Fruit fly (Drosophila melanogaster): Measurements from ENCODE around the gene Fuca.

Fuca gene

DNA sequence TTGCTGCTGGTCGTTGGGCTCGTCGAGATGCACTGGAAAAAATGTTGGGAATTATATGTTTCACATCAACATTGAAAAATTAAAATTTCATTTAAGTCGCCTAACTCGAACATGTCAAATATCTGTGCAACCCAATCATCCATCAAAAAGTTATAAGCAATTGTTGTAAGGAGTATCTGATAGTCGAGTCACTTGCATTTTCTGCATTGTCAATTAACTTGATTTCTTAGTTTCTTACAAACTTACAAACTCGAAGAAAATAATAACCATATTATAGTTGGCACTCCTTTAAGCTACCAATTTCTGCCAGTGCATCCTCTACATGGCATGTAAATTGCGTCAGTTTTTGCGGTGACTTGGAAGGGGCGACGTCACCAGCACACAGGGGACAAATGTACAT, 39.4 kb downstream of the Fuca start (continued):
- TF ChIP-seq Mes4 (GFP tag; optimal IDR thresholded peaks at IDR 0.05) = peak; percentile 27
- TF ChIP-seq CoRest (tag; optimal IDR thresholded peaks at IDR 0.05) = peak; percentile 27
- peak in 1 of 2 experiments; percentile 51 for TF ChIP-seq bsh (GFP tag; optimal IDR thresholded peaks at IDR 0.05)
- 0 out of 3 replicates have a peak, but pooled peaks have one; percentile 22 for TF ChIP-seq jigr1 (GFP tag; IDR thresholded peaks at IDR 0.05)
- TF ChIP-seq Xbp1 (GFP tag; optimal IDR thresholded peaks at IDR 0.05) = peak; percentile 31
- TF ChIP-seq Ada2b (GFP tag; IDR thresholded peaks at IDR 0.05) = 0 out of 2 replicates have a peak, but pooled peaks have one; percentile 27
- TF ChIP-seq Drgx (GFP tag; IDR thresholded peaks at IDR 0.05) = peak; percentile 34; the same call in 1 of the 2 replicates
- TF ChIP-seq CG8924 (tag; optimal IDR thresholded peaks at IDR 0.05) = peak; percentile 45
- TF ChIP-seq da (GFP tag; optimal IDR thresholded peaks at IDR 0.05) = no peak
- TF ChIP-seq CG3281 (GFP tag; optimal IDR thresholded peaks at IDR 0.05) = peak; percentile 23
- no peak for TF ChIP-seq hkb (optimal IDR thresholded peaks at IDR 0.05)
- TF ChIP-seq hkb (GFP tag; IDR thresholded peaks at IDR 0.05) = peak; percentile 33; the same call in 1 of the 2 replicates
- TF ChIP-seq eyg (GFP tag; optimal IDR thresholded peaks at IDR 0.05) = peak; percentile 21
- TF ChIP-seq Vsx1 (GFP tag; optimal IDR thresholded peaks at IDR 0.05) = no peak
- no peak for TF ChIP-seq CG14050 (GFP tag; IDR thresholded peaks at IDR 0.05)
- peak; percentile 29 for TF ChIP-seq en (GFP tag; optimal IDR thresholded peaks at IDR 0.05)
- peak; percentile 12 for TF ChIP-seq CG17802 (tag; optimal IDR thresholded peaks at IDR 0.05)
- peak; percentile 55; the same call in 1 of the 3 replicates for TF ChIP-seq zfh1 (GFP tag; IDR thresholded peaks at IDR 0.05)
- peak; percentile 68 for TF ChIP-seq CG2712 (tag; optimal IDR thresholded peaks at IDR 0.05)
- TF ChIP-seq tin (GFP tag; optimal IDR thresholded peaks at IDR 0.05) = peak; percentile 35
- peak; percentile 79 for TF ChIP-seq sens (GFP tag)
- TF ChIP-seq Antp (GFP tag; optimal IDR thresholded peaks at IDR 0.05) = peak; percentile 32
- TF ChIP-seq Med (GFP tag) = peak; percentile 89
- peak; percentile 45 for TF ChIP-seq CG6813 (GFP tag; optimal IDR thresholded peaks at IDR 0.05)
- peak; percentile 45 for TF ChIP-seq CG8388 (GFP tag; optimal IDR thresholded peaks at IDR 0.05)
- TF ChIP-seq CG6791 (GFP tag; IDR thresholded peaks at IDR 0.05; ENCODE audit: partially characterized antibody) = 0 out of 3 replicates have a peak, but pooled peaks have one; percentile 52
- peak; percentile 33; the same call in 1 of the 2 replicates for TF ChIP-seq CG17328 (GFP tag; IDR thresholded peaks at IDR 0.05)
- peak; percentile 27 for TF ChIP-seq CG6254 (GFP tag; optimal IDR thresholded peaks at IDR 0.05)
- no peak for TF ChIP-seq so (GFP tag; IDR thresholded peaks at IDR 0.05)
- TF ChIP-seq trh (GFP tag; optimal IDR thresholded peaks at IDR 0.05) = no peak
- 0 out of 2 replicates have a peak, but pooled peaks have one; percentile 11 for TF ChIP-seq CG32532 (GFP tag; IDR thresholded peaks at IDR 0.05)
- TF ChIP-seq YL-1 (GFP tag; optimal IDR thresholded peaks at IDR 0.05) = no peak
- TF ChIP-seq CG12104 (GFP tag; optimal IDR thresholded peaks at IDR 0.05) = peak; percentile 10
- no peak for TF ChIP-seq ara (GFP tag; IDR thresholded peaks at IDR 0.05)
- peak; percentile 2 for TF ChIP-seq CG12155 (GFP tag; optimal IDR thresholded peaks at IDR 0.05)
- TF ChIP-seq Sox100B (GFP tag; optimal IDR thresholded peaks at IDR 0.05) = peak; percentile 48
- TF ChIP-seq nerfin-1 (tag; optimal IDR thresholded peaks at IDR 0.05) = no peak
- TF ChIP-seq Hsf (GFP tag; optimal IDR thresholded peaks at IDR 0.05) = peak; percentile 49
- no peak for TF ChIP-seq ken (GFP tag; IDR thresholded peaks at IDR 0.05)
- TF ChIP-seq CG17385 (GFP tag; optimal IDR thresholded peaks at IDR 0.05) = peak; percentile 27
- TF ChIP-seq row (GFP tag; IDR thresholded peaks at IDR 0.05) = peak; percentile 39; the same call in 2 of the 3 replicates
- TF ChIP-seq Six4 (GFP tag; optimal IDR thresholded peaks at IDR 0.05) = peak; percentile 20
- TF ChIP-seq vvl (GFP tag; IDR thresholded peaks at IDR 0.05) = peak; percentile 33; the same call in 1 of the 2 replicates
- TF ChIP-seq CG10431 (GFP tag; optimal IDR thresholded peaks at IDR 0.05) = peak; percentile 98
- TF ChIP-seq CG2116 (GFP tag; optimal IDR thresholded peaks at IDR 0.05) = no peak
- TF ChIP-seq CG12659 (GFP tag; optimal IDR thresholded peaks at IDR 0.05) = peak; percentile 1
- peak; percentile 19 for TF ChIP-seq Hr3 (GFP tag; optimal IDR thresholded peaks at IDR 0.05)
- TF ChIP-seq CG12942 (GFP tag; optimal IDR thresholded peaks at IDR 0.05) = peak; percentile 22
- TF ChIP-seq tna (GFP tag; IDR thresholded peaks at IDR 0.05; ENCODE audit: partially characterized antibody) = peak; percentile 27; the same call in 1 of the 2 replicates
- TF ChIP-seq Oli (tag; optimal IDR thresholded peaks at IDR 0.05) = peak; percentile 37
- peak; percentile 2 for TF ChIP-seq Hand (GFP tag; optimal IDR thresholded peaks at IDR 0.05)
